Fruit fly (Drosophila melanogaster) whole organism, pupa: ENCODE results near the gene Spindly.
A peak's percentile ranks its signal among the peaks of the same experiment; 100 is the strongest.

Source experiments
- CG10348 ChIP-seq: fragments of 200-800 bp; sonication (Bioruptor generic); IDR thresholded peaks from 2 replicates; pipeline ENCODE4 v1.3.6; 2022; ENCODE audit warnings: missing biosample characterization, missing genetic modification characterization
- CG12605 ChIP-seq: fragments of 200-800 bp; sonication (Bioruptor generic); IDR thresholded peaks from 2 replicates; pipeline ENCODE4 v1.3.6; 2022; ENCODE audit warnings: missing biosample characterization, missing genetic modification characterization
- CG13204 ChIP-seq: fragments of 200-800 bp; sonication (Bioruptor generic); optimal IDR thresholded peaks from 2 replicates; lab custom pipeline; 2018; ENCODE audit warnings: missing biosample characterization, mild to moderate bottlenecking, missing genetic modification characterization, moderate library complexity
- CG14655 ChIP-seq: fragments of 200-800 bp; sonication (Bioruptor generic); optimal IDR thresholded peaks from 3 replicates; lab custom pipeline; 2017; ENCODE audit warnings: mild to moderate bottlenecking, missing biosample characterization, missing genetic modification reagents, missing genetic modification characterization
- CG15710 ChIP-seq: fragments of 200-800 bp; sonication (Bioruptor generic); optimal IDR thresholded peaks from 2 replicates; lab custom pipeline; 2018; ENCODE audit warnings: missing biosample characterization, mild to moderate bottlenecking, missing genetic modification characterization, moderate library complexity
- CG17806 ChIP-seq: fragments of 200-800 bp; sonication (Bioruptor generic); optimal IDR thresholded peaks from 2 replicates; lab custom pipeline; 2018; ENCODE audit warnings: missing biosample characterization, mild to moderate bottlenecking, missing genetic modification characterization, moderate library complexity
- CG32121 ChIP-seq: fragments of 200-800 bp; sonication (Bioruptor generic); IDR thresholded peaks from 2 replicates; pipeline ENCODE4 v1.3.6; 2022; ENCODE audit warnings: missing biosample characterization, missing genetic modification characterization
- CG34367 ChIP-seq: fragments of 200-800 bp; sonication (Bioruptor generic); optimal IDR thresholded peaks from 2 replicates; lab custom pipeline; 2018; ENCODE audit warnings: missing biosample characterization, mild to moderate bottlenecking, missing genetic modification characterization
- CG4496 ChIP-seq: fragments of 200-800 bp; sonication (Bioruptor generic); IDR thresholded peaks from 3 replicates; pipeline ENCODE4 v1.3.6; 2022; ENCODE audit warnings: missing biosample characterization, missing genetic modification characterization
- CG8159 ChIP-seq: fragments of 200-800 bp; sonication (Bioruptor generic); optimal IDR thresholded peaks from 3 replicates; lab custom pipeline; 2018; ENCODE audit warnings: missing biosample characterization, mild to moderate bottlenecking, missing genetic modification characterization, moderate library complexity
- CG8301 ChIP-seq: fragments of 200-800 bp; sonication (Bioruptor generic); optimal IDR thresholded peaks from 2 replicates; lab custom pipeline; 2018; ENCODE audit warnings: missing biosample characterization, mild to moderate bottlenecking, missing genetic modification characterization
- CG9948 ChIP-seq: fragments of 200-800 bp; sonication (Bioruptor generic); optimal IDR thresholded peaks from 2 replicates; lab custom pipeline; 2018; ENCODE audit warnings: missing biosample characterization, mild to moderate bottlenecking, missing genetic modification characterization, moderate library complexity
- D1 ChIP-seq: fragments of 200-800 bp; sonication (Bioruptor generic); optimal IDR thresholded peaks from 2 replicates; lab custom pipeline; 2018; ENCODE audit warnings: missing biosample characterization, mild to moderate bottlenecking, missing genetic modification characterization, moderate library complexity
- EcR ChIP-seq: fragments of 200-800 bp; sonication (Bioruptor generic); optimal IDR thresholded peaks from 3 replicates; lab custom pipeline; 2019; ENCODE audit warnings: missing biosample characterization, missing genetic modification characterization, mild to moderate bottlenecking, moderate library complexity, missing genetic modification reagents
- Ets98B ChIP-seq: fragments of 200-800 bp; sonication (Bioruptor generic); IDR thresholded peaks from 2 replicates; pipeline ENCODE4 v1.3.6; 2022; ENCODE audit warnings: missing biosample characterization, missing genetic modification characterization
- Pif1A ChIP-seq: fragments of 200-800 bp; sonication (Bioruptor generic); optimal IDR thresholded peaks from 3 replicates; lab custom pipeline; 2016; ENCODE audit warnings: missing biosample characterization, missing genetic modification characterization
- Pif1B ChIP-seq: fragments of 200-800 bp; sonication (Bioruptor generic); optimal IDR thresholded peaks from 3 replicates; lab custom pipeline; 2016; ENCODE audit warnings: missing biosample characterization, missing genetic modification characterization
- Snoo ChIP-seq: fragments of 200-800 bp; sonication (Bioruptor generic); optimal IDR thresholded peaks from 3 replicates; lab custom pipeline; 2017; ENCODE audit warnings: missing biosample characterization, mild to moderate bottlenecking, missing genetic modification characterization, inconsistent platforms
- fd96Ca ChIP-seq: fragments of 200-800 bp; sonication (Bioruptor generic); IDR thresholded peaks from 3 replicates; pipeline ENCODE4 v1.3.6; 2022; ENCODE audit warnings: missing biosample characterization, missing genetic modification characterization
- gl ChIP-seq: fragments of 200-800 bp; sonication (Bioruptor generic); optimal IDR thresholded peaks from 2 replicates; lab custom pipeline; 2018; ENCODE audit warnings: missing biosample characterization, mild to moderate bottlenecking, missing genetic modification characterization
- rn ChIP-seq: fragments of 200-800 bp; sonication (Bioruptor generic); IDR thresholded peaks from 2 replicates; pipeline ENCODE4 v1.3.6; 2022; ENCODE audit warnings: missing biosample characterization, missing genetic modification characterization

The Spindly gene

dm6 chr2L:3482037-3482436 lies 48.1 kb downstream of the Spindly start:
- TF ChIP-seq CG12605 (GFP tag; lab: Robert Waterston, UW), result no peak; the same call in 1 of the 2 replicates
- TF ChIP-seq CG4496 (GFP tag; lab: Robert Waterston, UW), result peak; percentile 78
- peak; percentile 76 for TF ChIP-seq CG8301 (tag; lab: Kevin White, UChicago)
- peak; percentile 54 for TF ChIP-seq CG14655 (GFP tag; lab: Kevin White, UChicago)
- TF ChIP-seq Ets98B (GFP tag; lab: Robert Waterston, UW), result peak; percentile 88
- TF ChIP-seq CG15710 (tag; lab: Kevin White, UChicago), result no peak
- peak; percentile 5 for TF ChIP-seq CG8159 (tag; lab: Kevin White, UChicago)
- TF ChIP-seq Pif1A (GFP tag; lab: Kevin White, UChicago), result peak; percentile 41
- TF ChIP-seq CG32121 (GFP tag; lab: Robert Waterston, UW), result peak; percentile 78

- peak; percentile 41 for TF ChIP-seq D1 (tag; lab: Kevin White, UChicago)
- no peak for TF ChIP-seq gl
These were observed 49.7 kb downstream of the Spindly start for dm6 chr2L:3480443-3480839.

DNA sequence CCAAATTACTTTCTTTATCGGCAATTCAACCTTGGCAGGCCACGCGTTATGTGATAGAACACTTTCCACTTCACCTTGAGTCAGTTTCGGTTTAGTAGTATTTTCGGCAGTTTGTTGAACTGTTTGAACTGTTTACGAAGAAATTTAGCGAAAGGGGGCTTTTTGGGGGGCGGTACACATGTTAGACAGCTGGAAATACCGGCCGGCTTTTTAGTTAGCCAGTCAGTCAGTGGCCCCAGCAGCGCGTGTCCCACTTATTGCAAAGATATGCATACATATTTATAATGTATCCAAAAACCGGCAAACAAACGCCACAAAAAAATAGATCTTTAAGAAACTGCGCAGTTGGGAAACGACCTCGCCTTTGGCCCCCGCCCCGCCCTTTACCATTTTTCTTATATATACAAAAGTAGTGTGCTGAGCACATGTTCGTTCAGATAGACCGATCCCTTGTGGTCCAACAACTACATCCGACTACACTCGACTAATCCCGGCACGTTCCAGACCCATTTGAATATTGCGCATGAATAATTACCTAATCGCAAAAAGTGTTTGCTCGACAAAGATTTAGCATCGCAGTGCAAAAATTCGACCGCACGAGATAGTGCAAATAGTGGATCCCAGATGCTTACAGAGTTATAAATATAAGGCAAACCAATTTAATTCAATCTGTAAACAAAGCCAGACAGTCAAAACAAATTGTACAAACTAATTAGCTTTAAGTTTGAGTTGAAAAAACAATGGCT lies 50.2 kb downstream of the Spindly start:
- TF ChIP-seq EcR (GFP tag; lab: Kevin White, UChicago) (peak; percentile 17), CG8301 (tag; lab: Kevin White, UChicago) (no peak)
- TF ChIP-seq, all 21 proteins: peak for 1

- peak; percentile 67; the same call in 2 of the 3 replicates for TF ChIP-seq CG4496 (GFP tag; lab: Robert Waterston, UW)
- TF ChIP-seq CG34367 (tag; lab: Kevin White, UChicago), result no peak
- TF ChIP-seq CG12605 (GFP tag; lab: Robert Waterston, UW), result 0 out of 2 replicates have a peak, but pooled peaks have one; percentile 27
- peak; percentile 30 for TF ChIP-seq Pif1A (GFP tag; lab: Kevin White, UChicago)
- TF ChIP-seq Ets98B (GFP tag; lab: Robert Waterston, UW), result peak; percentile 54; the same call in 1 of the 2 replicates
- TF ChIP-seq CG9948 (tag; lab: Kevin White, UChicago), result no peak
- TF ChIP-seq EcR (GFP tag; lab: Kevin White, UChicago), result peak; percentile 56
- TF ChIP-seq Pif1B (GFP tag; lab: Kevin White, UChicago), result no peak
- peak; percentile 47 for TF ChIP-seq gl
- TF ChIP-seq CG8159 (tag; lab: Kevin White, UChicago), result peak; percentile 6
- no peak for TF ChIP-seq CG10348 (GFP tag; lab: Robert Waterston, UW)
- TF ChIP-seq CG17806, result no peak
- TF ChIP-seq CG13204, result peak; percentile 45
- TF ChIP-seq CG32121 (GFP tag; lab: Robert Waterston, UW), result peak; percentile 53
- TF ChIP-seq CG8301 (tag; lab: Kevin White, UChicago), result peak; percentile 12
- TF ChIP-seq Snoo (tag; lab: Kevin White, UChicago), result peak; percentile 60
- TF ChIP-seq rn (GFP tag; lab: Robert Waterston, UW), result no peak
- peak; percentile 50; the same call in 1 of the 3 replicates for TF ChIP-seq fd96Ca (GFP tag; lab: Robert Waterston, UW)
- TF ChIP-seq CG15710 (tag; lab: Kevin White, UChicago), result no peak
- TF ChIP-seq D1 (tag; lab: Kevin White, UChicago), result no peak
- TF ChIP-seq CG14655 (GFP tag; lab: Kevin White, UChicago), result no peak
These were observed 51.9 kb downstream of the Spindly start, which contains the start of gene Thor for dm6 chr2L:3478034-3478880. Gene Thor, plus strand, starts transcription at chr2L:3478434.
